Worm (Caenorhabditis elegans): ENCODE data around the gene srbc-71.

ce11 chrIV:4272167-4272566 is 46.4 kb upstream of the srbc-71 start, which contains the start of gene F36A4.1:
- no peak for TF ChIP-seq aly-1 (tag; optimal IDR thresholded peaks at IDR 0.05)
- TF ChIP-seq sea-1 (GFP tag; conservative IDR thresholded peaks at IDR 0.05) = no peak
- TF ChIP-seq ama-1 (optimal IDR thresholded peaks at IDR 0.05) = no peak
- TF ChIP-seq F13C5.2 (tag; optimal IDR thresholded peaks at IDR 0.05) = no peak
